Fruit fly (Drosophila melanogaster) whole organism, embryonic: ENCODE data around the gene Sec61alpha.
A peak's percentile ranks its signal among the peaks of the same experiment; 100 is the strongest.

Source experiments
- CG10543 ChIP-seq: fragments of 200-800 bp; sonication (Bioruptor generic); optimal IDR thresholded peaks from 3 replicates; lab custom pipeline; 2017; ENCODE audit warnings: missing biosample characterization, mild to moderate bottlenecking, missing genetic modification characterization, moderate library complexity
- CG11093 ChIP-seq: fragments of 200-800 bp; sonication (Bioruptor generic); IDR thresholded peaks from 3 replicates; pipeline ENCODE4 v1.3.6; 2022; ENCODE audit warnings: missing biosample characterization, missing genetic modification characterization
- CG11504 ChIP-seq: fragments of 200-800 bp; sonication (Bioruptor generic); optimal IDR thresholded peaks from 3 replicates; lab custom pipeline; 2019; ENCODE audit warnings: missing biosample characterization, mild to moderate bottlenecking, missing genetic modification characterization, moderate library complexity
- CG12659 ChIP-seq: fragments of 200-800 bp; sonication (Bioruptor generic); optimal IDR thresholded peaks from 3 replicates; lab custom pipeline; 2017; ENCODE audit warnings: mild to moderate bottlenecking, missing biosample characterization, missing genetic modification reagents, missing genetic modification characterization
- CG13287 ChIP-seq: fragments of 200-800 bp; sonication (Bioruptor generic); IDR thresholded peaks from 2 replicates; pipeline ENCODE4 v1.3.6; 2022; ENCODE audit warnings: missing biosample characterization, missing genetic modification characterization; ENCODE audit not compliant: partially characterized antibody
- CG13775 ChIP-seq: fragments of 200-800 bp; sonication (Bioruptor generic); optimal IDR thresholded peaks from 3 replicates; lab custom pipeline; 2017; ENCODE audit warnings: missing biosample characterization, mild to moderate bottlenecking, missing genetic modification characterization
- CG16815 ChIP-seq: fragments of 200-800 bp; sonication (Bioruptor generic); optimal IDR thresholded peaks from 3 replicates; lab custom pipeline; 2017; ENCODE audit warnings: missing biosample characterization, mild to moderate bottlenecking, missing genetic modification characterization
- CG16863 ChIP-seq: fragments of 200-800 bp; sonication (Bioruptor generic); optimal IDR thresholded peaks from 3 replicates; lab custom pipeline; 2016; ENCODE audit warnings: missing biosample characterization, missing genetic modification characterization
- CG31224 ChIP-seq: fragments of 200-800 bp; sonication (Bioruptor generic); IDR thresholded peaks from 2 replicates; pipeline ENCODE4 v1.3.6; 2022; ENCODE audit warnings: missing biosample characterization, missing genetic modification characterization
- CG32532 ChIP-seq: fragments of 200-800 bp; sonication (Bioruptor generic); IDR thresholded peaks from 2 replicates; pipeline ENCODE4 v1.3.6; 2022; ENCODE audit warnings: missing biosample characterization, missing genetic modification characterization
- CG34376 ChIP-seq: fragments of 200-800 bp; sonication (Bioruptor generic); optimal IDR thresholded peaks from 2 replicates; lab custom pipeline; 2018; ENCODE audit warnings: missing biosample characterization, mild to moderate bottlenecking, missing genetic modification characterization
- CG3847 ChIP-seq: fragments of 200-800 bp; sonication (Bioruptor generic); IDR thresholded peaks from 2 replicates; pipeline ENCODE4 v1.3.6; 2022; ENCODE audit warnings: missing biosample characterization, missing genetic modification characterization
- CG4707 ChIP-seq: fragments of 200-800 bp; sonication (Bioruptor generic); optimal IDR thresholded peaks from 2 replicates; lab custom pipeline; 2018; ENCODE audit warnings: missing biosample characterization, mild to moderate bottlenecking, missing genetic modification characterization, moderate library complexity
- CG6254 ChIP-seq: fragments of 200-800 bp; sonication (Bioruptor generic); optimal IDR thresholded peaks from 3 replicates; lab custom pipeline; 2017; ENCODE audit warnings: mild to moderate bottlenecking, missing biosample characterization, missing genetic modification reagents, missing genetic modification characterization
- CG6765 ChIP-seq: fragments of 200-800 bp; sonication (Bioruptor generic); optimal IDR thresholded peaks from 3 replicates; lab custom pipeline; 2017; ENCODE audit warnings: missing biosample characterization, mild to moderate bottlenecking, missing genetic modification characterization
- CG8924 ChIP-seq: fragments of 200-800 bp; optimal IDR thresholded peaks from 3 replicates; lab custom pipeline; 2019; ENCODE audit warnings: missing biosample characterization, mild to moderate bottlenecking, missing genetic modification characterization, moderate library complexity
- CG9932 ChIP-seq: fragments of 200-800 bp; sonication (Bioruptor generic); IDR thresholded peaks from 2 replicates; pipeline ENCODE4 v1.3.6; 2022; ENCODE audit warnings: missing biosample characterization, missing genetic modification characterization
- Dbx ChIP-seq: fragments of 200-800 bp; sonication (Bioruptor generic); IDR thresholded peaks from 3 replicates; pipeline ENCODE4 v1.3.6; 2022; ENCODE audit warnings: missing biosample characterization, missing genetic modification characterization
- Deaf1 ChIP-seq: fragments of 200-800 bp; optimal IDR thresholded peaks from 3 replicates; lab custom pipeline; 2019; ENCODE audit warnings: missing biosample characterization, mild to moderate bottlenecking, missing genetic modification characterization, moderate library complexity
- Dfd ChIP-seq, 2 experiments: fragments of >200 bp; optimal IDR thresholded peaks; 2 replicates each; lab custom pipeline; 2017; ENCODE audit warnings: missing biosample characterization in 2 of 2, missing genetic modification characterization in 2 of 2
- Dp ChIP-seq: fragments of 200-800 bp; sonication (Bioruptor generic); optimal IDR thresholded peaks from 2 replicates; lab custom pipeline; 2018; ENCODE audit warnings: missing biosample characterization, mild to moderate bottlenecking, missing genetic modification characterization, moderate library complexity
- Ets97D ChIP-seq: fragments of 200-800 bp; sonication (Bioruptor generic); optimal IDR thresholded peaks from 3 replicates; lab custom pipeline; 2016; ENCODE audit warnings: missing biosample characterization, missing genetic modification characterization
- GATAe ChIP-seq: fragments of 200-800 bp; sonication (Bioruptor generic); conservative IDR thresholded peaks from 2 replicates; pipeline ENCODE4 v1.3.6; 2022; ENCODE audit warnings: missing biosample characterization, missing genetic modification characterization
- HmgD ChIP-seq: fragments of 200-800 bp; sonication (Bioruptor generic); optimal IDR thresholded peaks from 3 replicates; lab custom pipeline; 2016; ENCODE audit warnings: missing biosample characterization, missing genetic modification characterization
- Hr39 ChIP-seq: fragments of >200 bp; optimal IDR thresholded peaks from 2 replicates; lab custom pipeline; 2017
- MTF-1 ChIP-seq: fragments of 200-800 bp; sonication (Bioruptor generic); optimal IDR thresholded peaks from 2 replicates; lab custom pipeline; 2018; ENCODE audit warnings: missing biosample characterization, mild to moderate bottlenecking, missing genetic modification characterization, borderline replicate concordance
- Meics ChIP-seq: fragments of 200-800 bp; sonication (Bioruptor generic); optimal IDR thresholded peaks from 2 replicates; lab custom pipeline; 2017; ENCODE audit warnings: missing biosample characterization, mild to moderate bottlenecking, missing genetic modification characterization
- Mes4 ChIP-seq: fragments of 200-800 bp; sonication (Bioruptor generic); optimal IDR thresholded peaks from 2 replicates; lab custom pipeline; 2016; ENCODE audit warnings: missing biosample characterization, missing genetic modification characterization
- Ravus ChIP-seq: fragments of 200-800 bp; sonication (Bioruptor generic); IDR thresholded peaks from 2 replicates; pipeline ENCODE4 v1.3.6; 2022; ENCODE audit warnings: missing biosample characterization, missing genetic modification characterization
- Six4 ChIP-seq: fragments of 200-800 bp; sonication (Bioruptor generic); optimal IDR thresholded peaks from 2 replicates; lab custom pipeline; 2016; ENCODE audit warnings: missing biosample characterization, missing genetic modification characterization
- ap ChIP-seq: fragments of 200-800 bp; sonication (Bioruptor generic); IDR thresholded peaks from 2 replicates; pipeline ENCODE4 v1.3.6; 2022; ENCODE audit warnings: missing biosample characterization, missing genetic modification characterization
- cato ChIP-seq: fragments of 200-800 bp; sonication (Bioruptor generic); optimal IDR thresholded peaks from 2 replicates; lab custom pipeline; 2016; ENCODE audit warnings: missing biosample characterization, missing genetic modification characterization, borderline replicate concordance
- ci ChIP-seq: fragments of 200-800 bp; sonication (Bioruptor generic); IDR thresholded peaks from 3 replicates; pipeline ENCODE4 v1.3.6; 2022; ENCODE audit warnings: missing biosample characterization, missing genetic modification characterization
- crol ChIP-seq: fragments of 200-800 bp; sonication (Bioruptor generic); IDR thresholded peaks from 2 replicates; pipeline ENCODE4 v1.3.6; 2022; ENCODE audit warnings: missing biosample characterization, missing genetic modification characterization
- gfzf ChIP-seq: fragments of 200-800 bp; sonication (Bioruptor generic); optimal IDR thresholded peaks from 2 replicates; lab custom pipeline; 2016; ENCODE audit warnings: missing biosample characterization, mild to moderate bottlenecking, missing genetic modification characterization, moderate library complexity
- h ChIP-seq: fragments of >200 bp; optimal IDR thresholded peaks from 2 replicates; lab custom pipeline; 2017
- hkb ChIP-seq, 2 experiments: fragments of 200-800 bp in 1 of 2; fragments of >200 bp in 1 of 2; sonication (Bioruptor generic) in 1 of 2; IDR thresholded peaks in 1 of 2; optimal IDR thresholded peaks in 1 of 2; 2 replicates each; pipeline versions ENCODE4 v1.3.6 to Lab custom; 2017 to 2022; ENCODE audit warnings: missing biosample characterization in 1 of 2, missing genetic modification characterization in 1 of 2
- kni ChIP-seq: fragments of 200-800 bp; sonication (Bioruptor generic); optimal IDR thresholded peaks from 3 replicates; lab custom pipeline; 2017; ENCODE audit warnings: mild to moderate bottlenecking, missing biosample characterization, missing genetic modification reagents, missing genetic modification characterization
- mirr ChIP-seq: fragments of 200-800 bp; sonication (Bioruptor generic); optimal IDR thresholded peaks from 3 replicates; lab custom pipeline; 2018; ENCODE audit warnings: missing biosample characterization, mild to moderate bottlenecking, missing genetic modification characterization
- odd ChIP-seq: fragments of 200-800 bp; sonication (Bioruptor generic); optimal IDR thresholded peaks from 2 replicates; lab custom pipeline; 2017; ENCODE audit warnings: missing biosample characterization, mild to moderate bottlenecking, missing genetic modification characterization
- rib ChIP-seq: fragments of 200-800 bp; sonication (Bioruptor generic); IDR thresholded peaks from 2 replicates; pipeline ENCODE4 v1.3.6; 2022; ENCODE audit warnings: missing biosample characterization, missing genetic modification characterization
- sd ChIP-seq: fragments of 200-800 bp; sonication (Bioruptor generic); optimal IDR thresholded peaks from 3 replicates; lab custom pipeline; 2018; ENCODE audit warnings: missing biosample characterization, mild to moderate bottlenecking, missing genetic modification characterization, moderate library complexity
- sob ChIP-seq: fragments of 200-800 bp; sonication (Bioruptor generic); IDR thresholded peaks from 2 replicates; pipeline ENCODE4 v1.3.6; 2022; ENCODE audit warnings: missing biosample characterization, missing genetic modification characterization
- stwl ChIP-seq: fragments of 200-800 bp; sonication (Bioruptor generic); optimal IDR thresholded peaks from 3 replicates; lab custom pipeline; 2018; ENCODE audit warnings: missing biosample characterization, mild to moderate bottlenecking, missing genetic modification characterization, moderate library complexity
- sug ChIP-seq: fragments of 200-800 bp; optimal IDR thresholded peaks from 2 replicates; lab custom pipeline; 2019; ENCODE audit warnings: missing biosample characterization, mild to moderate bottlenecking, missing genetic modification characterization, moderate library complexity
- trh ChIP-seq: fragments of 200-800 bp; sonication (Bioruptor generic); optimal IDR thresholded peaks from 2 replicates; lab custom pipeline; 2016; ENCODE audit warnings: missing biosample characterization, missing genetic modification characterization
- tx ChIP-seq: fragments of 200-800 bp; sonication (Bioruptor generic); optimal IDR thresholded peaks from 2 replicates; lab custom pipeline; 2016; ENCODE audit warnings: missing biosample characterization, missing genetic modification characterization
- unc-4 ChIP-seq: fragments of 200-800 bp; sonication (Bioruptor generic); IDR thresholded peaks from 2 replicates; pipeline ENCODE4 v1.3.6; 2022; ENCODE audit warnings: missing biosample characterization, missing genetic modification characterization; ENCODE audit not compliant: partially characterized antibody
- wdn ChIP-seq: fragments of 200-800 bp; sonication (Bioruptor generic); IDR thresholded peaks from 2 replicates; pipeline ENCODE4 v1.3.6; 2022; ENCODE audit warnings: missing biosample characterization, missing genetic modification characterization
- zen ChIP-seq: fragments of 200-800 bp; sonication (Bioruptor generic); optimal IDR thresholded peaks from 3 replicates; lab custom pipeline; 2018; ENCODE audit warnings: missing biosample characterization, mild to moderate bottlenecking, missing genetic modification characterization, moderate library complexity
- zfh2 ChIP-seq: fragments of 200-800 bp; sonication (Bioruptor generic); optimal IDR thresholded peaks from 2 replicates; lab custom pipeline; 2016; ENCODE audit warnings: missing biosample characterization, missing genetic modification characterization

Gene Sec61alpha

dm6 chr2L:6481310-6481738 is 949 bp upstream of the Sec61alpha start (continued):
- TF ChIP-seq Deaf1 (tag; lab: Kevin White, UChicago) (peak; percentile 79), rib (peak; percentile 50; the same call in 1 of the 2 replicates), wdn (GFP tag; lab: Robert Waterston, UW) (no peak), cato (GFP tag; lab: Kevin White, UChicago) (no peak), Meics (GFP tag; lab: Kevin White, UChicago) (peak; percentile 2), sug (tag; lab: Kevin White, UChicago) (peak; percentile 7), unc-4 (GFP tag; lab: Robert Waterston, UW) (peak; percentile 47), Hr39 (lab: Kevin White, UChicago) (no peak), zen (tag; lab: Kevin White, UChicago) (peak; percentile 26), ap (GFP tag; lab: Robert Waterston, UW) (no peak), CG6254 (peak; percentile 10), kni (peak; percentile 83), ci (GFP tag; lab: Robert Waterston, UW) (peak; percentile 81), CG12659 (peak; percentile 17), tx (no peak), crol (no peak), HmgD (peak; percentile 28), hkb (optimal IDR thresholded peaks at IDR 0.05; lab: Kevin White, UChicago) (peak; percentile 5), hkb (GFP tag; IDR thresholded peaks at IDR 0.05; lab: Robert Waterston, UW) (no peak), CG16815 (no peak), Dbx (GFP tag; lab: Robert Waterston, UW) (no peak; the same call in 2 of the 3 replicates), trh (GFP tag; lab: Kevin White, UChicago) (no peak), Ets97D (GFP tag; lab: Kevin White, UChicago) (peak; percentile 3), CG31224 (GFP tag; lab: Robert Waterston, UW) (no peak), CG4707 (GFP tag; lab: Kevin White, UChicago) (no peak), stwl (tag; lab: Kevin White, UChicago) (peak; percentile 55), Mes4 (GFP tag; lab: Kevin White, UChicago) (no peak), CG13287 (GFP tag; lab: Robert Waterston, UW) (peak; percentile 28), CG11093 (GFP tag; lab: Robert Waterston, UW) (no peak), GATAe (GFP tag; lab: Robert Waterston, UW) (no peak), MTF-1 (GFP tag; lab: Kevin White, UChicago) (no peak), CG3847 (GFP tag; lab: Robert Waterston, UW) (no peak), CG16863 (GFP tag; lab: Kevin White, UChicago) (no peak), Dfd (GFP tag; optimal IDR thresholded peaks at IDR 0.05; lab: Kevin White, UChicago) (no peak), CG11504 (no peak), h (lab: Kevin White, UChicago) (no peak), sob (GFP tag; lab: Robert Waterston, UW) (0 out of 2 replicates have a peak, but pooled peaks have one; percentile 30), CG10543 (GFP tag; lab: Kevin White, UChicago) (peak; percentile 71), CG6765 (GFP tag; lab: Kevin White, UChicago) (peak; percentile 27), Dp (GFP tag; lab: Kevin White, UChicago) (peak; percentile 82), CG9932 (GFP tag; lab: Robert Waterston, UW) (peak; percentile 36), CG8924 (tag; lab: Kevin White, UChicago) (peak; percentile 24), Ravus (GFP tag; lab: Robert Waterston, UW) (no peak), sd (tag; lab: Kevin White, UChicago) (peak; percentile 1), odd (GFP tag; lab: Kevin White, UChicago) (no peak), CG34376 (peak; percentile 77), CG32532 (peak; percentile 33; the same call in 1 of the 2 replicates), CG13775 (GFP tag; lab: Kevin White, UChicago) (no peak), zfh2 (GFP tag; lab: Kevin White, UChicago) (no peak), gfzf (no peak), mirr (GFP tag; lab: Kevin White, UChicago) (no peak), Six4 (GFP tag; lab: Kevin White, UChicago) (no peak)
